Worm (Caenorhabditis elegans): ENCODE results near the gene T23D5.3.

T23D5.3 gene

ce11 chrV:15712385-15712784 is 21.1 kb downstream of the T23D5.3 start:
- no peak for TF ChIP-seq dao-5 (tag; optimal IDR thresholded peaks at IDR 0.05)
- TF ChIP-seq W03F9.2 (tag; optimal IDR thresholded peaks at IDR 0.05), result no peak

- TF ChIP-seq dao-5 (tag; optimal IDR thresholded peaks at IDR 0.05) (no peak), him-1 (tag; optimal IDR thresholded peaks at IDR 0.05) (no peak), W03F9.2 (tag; optimal IDR thresholded peaks at IDR 0.05) (no peak)
Observed at ce11 chrV:15711898-15712297, 21.6 kb downstream of the T23D5.3 start, which contains the start of gene str-101. str-101 (minus strand) TSS chrV:15711998.

- TF ChIP-seq him-1 (tag; optimal IDR thresholded peaks at IDR 0.05) (no peak), W03F9.2 (tag; optimal IDR thresholded peaks at IDR 0.05) (no peak), dao-5 (tag; optimal IDR thresholded peaks at IDR 0.05) (no peak)
Observed at ce11 chrV:15710401-15710800, 23.1 kb downstream of the T23D5.3 start, which contains the start of gene Y6E2A.1. Y6E2A.1 (minus strand) TSS chrV:15710501.

ce11 chrV:15707982-15708381 is 25.5 kb downstream of the T23D5.3 start:
- TF ChIP-seq dao-5 (tag; optimal IDR thresholded peaks at IDR 0.05) (no peak), him-1 (tag; optimal IDR thresholded peaks at IDR 0.05) (no peak), W03F9.2 (tag; optimal IDR thresholded peaks at IDR 0.05) (no peak)

ce11 chrV:15704745-15705144 is 28.7 kb downstream of the T23D5.3 start, which contains the start of gene twk-34:
twk-34 (plus strand) TSS chrV:15704960.
- TF ChIP-seq dao-5 (tag; optimal IDR thresholded peaks at IDR 0.05), result no peak
- TF ChIP-seq W03F9.2 (tag; optimal IDR thresholded peaks at IDR 0.05), result no peak
- TF ChIP-seq him-1 (tag; optimal IDR thresholded peaks at IDR 0.05), result no peak

- no peak for TF ChIP-seq him-1 (tag; optimal IDR thresholded peaks at IDR 0.05)
- TF ChIP-seq dao-5 (tag; optimal IDR thresholded peaks at IDR 0.05), result no peak
- TF ChIP-seq W03F9.2 (tag; optimal IDR thresholded peaks at IDR 0.05), result no peak
Observed at ce11 chrV:15702263-15702662, 31.2 kb downstream of the T23D5.3 start, which contains the start of gene nhr-53. nhr-53 (minus strand) TSS chrV:15702363.

- TF ChIP-seq him-1 (tag; optimal IDR thresholded peaks at IDR 0.05) (no peak), W03F9.2 (tag; optimal IDR thresholded peaks at IDR 0.05) (no peak), dao-5 (tag; optimal IDR thresholded peaks at IDR 0.05) (no peak)
Observed at ce11 chrV:15699799-15700198, 33.7 kb downstream of the T23D5.3 start, which contains the start of gene nhr-199. nhr-199 (minus strand) TSS chrV:15699899.

- no peak for TF ChIP-seq him-1 (tag; optimal IDR thresholded peaks at IDR 0.05)
Observed at ce11 chrV:15698099-15698498, 35.4 kb downstream of the T23D5.3 start, which contains the start of gene srx-29. srx-29 (minus strand) TSS chrV:15698199.

- TF ChIP-seq him-1 (tag; optimal IDR thresholded peaks at IDR 0.05) (no peak), dao-5 (tag; optimal IDR thresholded peaks at IDR 0.05) (no peak), W03F9.2 (tag; optimal IDR thresholded peaks at IDR 0.05) (no peak)
Observed at ce11 chrV:15693682-15694081, 39.8 kb downstream of the T23D5.3 start, which contains the start of gene nhr-198. nhr-198 (plus strand) TSS chrV:15693994.

ce11 chrV:15689952-15690351 is 43.5 kb downstream of the T23D5.3 start, which contains the start of gene nhr-268:
nhr-268 (plus strand) TSS chrV:15690252.
- TF ChIP-seq dao-5 (tag; optimal IDR thresholded peaks at IDR 0.05) (no peak), W03F9.2 (tag; optimal IDR thresholded peaks at IDR 0.05) (no peak), him-1 (tag; optimal IDR thresholded peaks at IDR 0.05) (no peak)

- TF ChIP-seq him-1 (tag; optimal IDR thresholded peaks at IDR 0.05) (no peak), W03F9.2 (tag; optimal IDR thresholded peaks at IDR 0.05) (no peak), dao-5 (tag; optimal IDR thresholded peaks at IDR 0.05) (no peak)
Observed at ce11 chrV:15687660-15688059, 45.8 kb downstream of the T23D5.3 start, which contains the start of gene nhr-197. nhr-197 (plus strand) TSS chrV:15687960.

- TF ChIP-seq dao-5 (tag; optimal IDR thresholded peaks at IDR 0.05), result no peak
- no peak for TF ChIP-seq him-1 (tag; optimal IDR thresholded peaks at IDR 0.05)
- TF ChIP-seq W03F9.2 (tag; optimal IDR thresholded peaks at IDR 0.05), result no peak
Observed at ce11 chrV:15685599-15685998, 47.9 kb downstream of the T23D5.3 start, which contains the start of gene nhr-196. nhr-196 (plus strand) TSS chrV:15685716.
